Fruit fly (Drosophila melanogaster): ENCODE results near the gene Nmd3.

The Nmd3 gene

DNA sequence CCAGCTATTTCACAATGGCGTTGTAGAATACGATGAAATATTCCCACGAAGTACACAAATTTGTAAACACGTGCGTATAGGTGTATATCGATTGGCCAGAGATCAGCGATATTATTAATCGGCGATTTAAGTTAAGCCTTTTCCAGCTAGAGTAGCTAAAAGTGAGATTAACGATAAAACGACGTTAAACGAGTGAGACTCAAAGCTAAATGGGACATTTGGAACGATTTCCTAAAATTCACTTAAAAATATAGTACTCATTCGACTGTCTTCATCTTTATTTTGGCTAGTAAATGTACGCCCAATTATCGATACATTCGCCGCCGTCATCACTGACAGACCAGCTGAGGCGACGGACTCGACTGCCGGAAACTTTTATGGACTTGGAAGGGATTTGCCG lies at the start of gene Nmd3, which contains the start of gene CG17776 (continued):
- TF ChIP-seq CG6254 (GFP tag; optimal IDR thresholded peaks at IDR 0.05) (peak; percentile 40), CG15514 (GFP tag; optimal IDR thresholded peaks at IDR 0.05) (peak; percentile 64), bcd (GFP tag; optimal IDR thresholded peaks at IDR 0.05) (peak; percentile 33), CG12659 (GFP tag; optimal IDR thresholded peaks at IDR 0.05) (peak; percentile 33), CG13775 (GFP tag; optimal IDR thresholded peaks at IDR 0.05) (no peak), HmgZ (tag; optimal IDR thresholded peaks at IDR 0.05) (peak; percentile 60), unc-4 (GFP tag; IDR thresholded peaks at IDR 0.05; ENCODE audit: partially characterized antibody) (peak; percentile 69), lola (GFP tag; optimal IDR thresholded peaks at IDR 0.05) (peak in 1 of 3 experiments; percentile 15), NC2α (GFP tag; optimal IDR thresholded peaks at IDR 0.05) (no peak), CG15479 (GFP tag; optimal IDR thresholded peaks at IDR 0.05) (no peak), CG7745 (tag; optimal IDR thresholded peaks at IDR 0.05) (no peak), dm (GFP tag; optimal IDR thresholded peaks at IDR 0.05) (peak; percentile 93), chinmo (GFP tag; IDR thresholded peaks at IDR 0.05; ENCODE audit: partially characterized antibody) (0 out of 4 replicates have a peak, but pooled peaks have one; percentile 17), CG11560 (tag; IDR thresholded peaks at IDR 0.05) (no peak), Dll (GFP tag; IDR thresholded peaks at IDR 0.05; ENCODE audit: partially characterized antibody) (peak; percentile 79), CG42726 (GFP tag; IDR thresholded peaks at IDR 0.05; ENCODE audit: partially characterized antibody) (no peak), zen2 (GFP tag; IDR thresholded peaks at IDR 0.05; ENCODE audit: partially characterized antibody) (peak; percentile 63; the same call in 2 of the 3 replicates), row (GFP tag; IDR thresholded peaks at IDR 0.05) (peak; percentile 66), CG6272 (GFP tag; IDR thresholded peaks at IDR 0.05) (no peak), Med (GFP tag) (peak; percentile 71), H15 (GFP tag; IDR thresholded peaks at IDR 0.05) (no peak), CG4282 (GFP tag; optimal IDR thresholded peaks at IDR 0.05) (no peak), CHES-1-like (GFP tag; optimal IDR thresholded peaks at IDR 0.05) (peak; percentile 26), oc (tag; optimal IDR thresholded peaks at IDR 0.05) (no peak), bbx (GFP tag; IDR thresholded peaks at IDR 0.05; ENCODE audit: partially characterized antibody) (peak; percentile 37; the same call in 1 of the 2 replicates), CG7963 (GFP tag; IDR thresholded peaks at IDR 0.05; ENCODE audit: partially characterized antibody) (0 out of 3 replicates have a peak, but pooled peaks have one; percentile 12), twi (tag; optimal IDR thresholded peaks at IDR 0.05) (peak; percentile 3)

DNA sequence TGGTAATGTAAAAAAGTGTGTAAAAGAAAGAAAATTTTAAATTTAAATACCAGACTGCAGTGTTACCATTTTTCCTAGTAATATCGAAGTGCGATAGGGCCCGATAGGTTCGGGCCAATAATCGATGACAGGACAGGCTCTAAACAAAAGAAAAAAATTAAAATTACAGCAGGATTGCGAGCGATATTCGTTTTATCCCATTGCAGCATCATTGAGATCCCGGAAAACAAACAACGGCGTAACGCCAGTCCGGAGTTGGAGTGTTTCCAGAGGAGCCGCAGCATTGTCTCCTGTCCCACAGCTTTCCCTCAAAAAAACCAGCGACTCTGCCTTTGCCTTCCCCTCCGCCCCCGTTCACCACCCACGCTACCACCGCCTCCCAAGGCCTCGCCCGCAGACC lies 40.7 kb upstream of the Nmd3 start, which contains the start of gene pcx:
Gene pcx, plus strand, starts transcription at position 159 of the 400 bp plus-strand sequence.
- TF ChIP-seq CG14860 (GFP tag; IDR thresholded peaks at IDR 0.05; ENCODE audit: partially characterized antibody) (peak; percentile 24; the same call in 1 of the 3 replicates), toy (GFP tag; IDR thresholded peaks at IDR 0.05) (no peak), Ssrp (tag; optimal IDR thresholded peaks at IDR 0.05) (no peak), CG2116 (GFP tag; optimal IDR thresholded peaks at IDR 0.05) (peak; percentile 38), CG11504 (tag; optimal IDR thresholded peaks at IDR 0.05) (no peak), mirr (GFP tag; optimal IDR thresholded peaks at IDR 0.05) (no peak), MTF-1 (GFP tag; optimal IDR thresholded peaks at IDR 0.05; ENCODE audit: borderline replicate concordance) (no peak), sim (GFP tag; IDR thresholded peaks at IDR 0.05) (no peak), Atf3 (GFP tag; optimal IDR thresholded peaks at IDR 0.05) (no peak), BEAF-32 (GFP tag; optimal IDR thresholded peaks at IDR 0.05) (peak; percentile 57), jing (GFP tag; optimal IDR thresholded peaks at IDR 0.05) (no peak), eyg (GFP tag; optimal IDR thresholded peaks at IDR 0.05) (no peak), ttk (GFP tag; IDR thresholded peaks at IDR 0.05) (no peak), CG7987 (GFP tag; optimal IDR thresholded peaks at IDR 0.05) (no peak), bbx (GFP tag; IDR thresholded peaks at IDR 0.05; ENCODE audit: partially characterized antibody) (peak; percentile 58), CG2129 (GFP tag; IDR thresholded peaks at IDR 0.05; ENCODE audit: partially characterized antibody) (no peak), CG11085 (GFP tag; IDR thresholded peaks at IDR 0.05) (no peak), D19B (GFP tag; optimal IDR thresholded peaks at IDR 0.05) (no peak), vvl (GFP tag; IDR thresholded peaks at IDR 0.05) (0 out of 2 replicates have a peak, but pooled peaks have one; percentile 7), scrt (GFP tag; optimal IDR thresholded peaks at IDR 0.05) (no peak), lbe (GFP tag; optimal IDR thresholded peaks at IDR 0.05) (no peak), knrl (GFP tag; IDR thresholded peaks at IDR 0.05; ENCODE audit: partially characterized antibody) (peak; percentile 54; the same call in 2 of the 3 replicates), Ets97D (GFP tag; optimal IDR thresholded peaks at IDR 0.05) (peak; percentile 7)

Data from whole organism, embryonic.